Worm (Caenorhabditis elegans): ENCODE results near the gene gfat-1.

DNA sequence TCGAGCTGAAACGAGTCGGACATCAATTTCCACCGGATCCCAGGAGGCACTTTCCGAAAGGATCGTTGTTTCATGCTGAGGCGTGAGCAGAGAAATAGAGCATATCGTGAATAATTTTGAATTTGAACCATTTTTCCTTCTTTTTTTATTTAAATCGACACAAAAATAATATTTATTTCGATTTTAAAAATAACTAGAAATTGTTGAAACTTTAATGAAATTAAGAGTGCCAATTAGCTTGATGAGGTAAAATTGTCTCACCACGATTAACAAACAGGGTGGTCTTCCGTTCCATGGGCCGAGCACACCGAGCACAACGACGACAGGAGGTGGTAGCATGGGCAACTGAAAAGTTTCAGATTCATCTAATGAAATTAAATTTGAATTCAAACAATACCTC lies 6.9 kb downstream of the gfat-1 start:
- no peak for TF ChIP-seq pqm-1 (tag; optimal IDR thresholded peaks at IDR 0.05)
- no peak for TF ChIP-seq nfya-1 (tag; optimal IDR thresholded peaks at IDR 0.05)
- TF ChIP-seq ceh-30 (tag; optimal IDR thresholded peaks at IDR 0.05) = no peak
- no peak for TF ChIP-seq pax-1 (tag; optimal IDR thresholded peaks at IDR 0.05)
- TF ChIP-seq fkh-6 (tag; optimal IDR thresholded peaks at IDR 0.05) = no peak
- TF ChIP-seq F13H6.1 (tag; optimal IDR thresholded peaks at IDR 0.05) = no peak
